Fruit fly (Drosophila melanogaster) whole organism, embryonic: ENCODE data around the gene CG13126.

Experiments used
- Atf3 ChIP-seq: fragments of 200-800 bp; sonication (Bioruptor generic); optimal IDR thresholded peaks from 3 replicates; lab custom pipeline; 2016; ENCODE audit warnings: missing biosample characterization, missing genetic modification characterization
- Bteb2 ChIP-seq: fragments of 200-800 bp; sonication (Bioruptor generic); optimal IDR thresholded peaks from 2 replicates; lab custom pipeline; 2016; ENCODE audit warnings: missing biosample characterization, missing genetic modification characterization
- CG10274 ChIP-seq: fragments of 200-800 bp; sonication (Bioruptor generic); optimal IDR thresholded peaks from 3 replicates; lab custom pipeline; 2017; ENCODE audit warnings: missing biosample characterization, mild to moderate bottlenecking, missing genetic modification characterization
- CG10366 ChIP-seq: fragments of 200-800 bp; sonication (Bioruptor generic); IDR thresholded peaks from 2 replicates; pipeline ENCODE4 v1.3.6; 2022; ENCODE audit warnings: missing biosample characterization, missing genetic modification characterization
- CG12155 ChIP-seq: fragments of 200-800 bp; sonication (Bioruptor generic); optimal IDR thresholded peaks from 3 replicates; lab custom pipeline; 2016; ENCODE audit warnings: missing biosample characterization, missing genetic modification characterization
- CG12659 ChIP-seq: fragments of 200-800 bp; sonication (Bioruptor generic); optimal IDR thresholded peaks from 3 replicates; lab custom pipeline; 2017; ENCODE audit warnings: mild to moderate bottlenecking, missing biosample characterization, missing genetic modification reagents, missing genetic modification characterization
- CG13424 ChIP-seq: fragments of 200-800 bp; sonication (Bioruptor generic); optimal IDR thresholded peaks from 2 replicates; lab custom pipeline; 2019; ENCODE audit warnings: missing biosample characterization, mild to moderate bottlenecking, missing genetic modification characterization, moderate library complexity
- CG15073 ChIP-seq: fragments of 200-800 bp; sonication (Bioruptor generic); optimal IDR thresholded peaks from 2 replicates; lab custom pipeline; 2016; ENCODE audit warnings: missing biosample characterization, missing genetic modification characterization
- CG1647 ChIP-seq: fragments of 200-800 bp; sonication (Bioruptor generic); optimal IDR thresholded peaks from 3 replicates; lab custom pipeline; 2016; ENCODE audit warnings: missing biosample characterization, missing genetic modification characterization
- CG16815 ChIP-seq: fragments of 200-800 bp; sonication (Bioruptor generic); optimal IDR thresholded peaks from 3 replicates; lab custom pipeline; 2017; ENCODE audit warnings: missing biosample characterization, mild to moderate bottlenecking, missing genetic modification characterization
- CG17186 ChIP-seq: fragments of 200-800 bp; sonication (Bioruptor generic); optimal IDR thresholded peaks from 3 replicates; lab custom pipeline; 2017; ENCODE audit warnings: missing biosample characterization, missing genetic modification reagents, missing genetic modification characterization
- CG17359 ChIP-seq: fragments of 200-800 bp; sonication (Bioruptor generic); optimal IDR thresholded peaks from 3 replicates; lab custom pipeline; 2018; ENCODE audit warnings: missing biosample characterization, mild to moderate bottlenecking, missing genetic modification characterization, moderate library complexity
- CG18619 ChIP-seq: fragments of 200-800 bp; sonication (Bioruptor generic); optimal IDR thresholded peaks from 3 replicates; lab custom pipeline; 2017; ENCODE audit warnings: missing biosample characterization, mild to moderate bottlenecking, missing genetic modification characterization
- CG2202 ChIP-seq: fragments of 200-800 bp; sonication (Bioruptor generic); optimal IDR thresholded peaks from 2 replicates; lab custom pipeline; 2018; ENCODE audit warnings: missing biosample characterization, mild to moderate bottlenecking, missing genetic modification characterization
- CG3065 ChIP-seq: fragments of 200-800 bp; sonication (Bioruptor generic); optimal IDR thresholded peaks from 2 replicates; lab custom pipeline; 2016; ENCODE audit warnings: missing biosample characterization, missing genetic modification characterization
- CG31441 ChIP-seq: fragments of 200-800 bp; sonication (Bioruptor generic); IDR thresholded peaks from 2 replicates; pipeline ENCODE4 v1.3.6; 2022; ENCODE audit warnings: missing biosample characterization, missing genetic modification characterization
- CG3995 ChIP-seq: fragments of 200-800 bp; sonication (Bioruptor generic); optimal IDR thresholded peaks from 3 replicates; lab custom pipeline; 2016; ENCODE audit warnings: missing biosample characterization, missing genetic modification characterization
- CG42726 ChIP-seq: fragments of 200-800 bp; sonication (Bioruptor generic); IDR thresholded peaks from 2 replicates; pipeline ENCODE4 v1.3.6; 2022; ENCODE audit warnings: missing biosample characterization, missing genetic modification characterization; ENCODE audit not compliant: partially characterized antibody
- CG4282 ChIP-seq: fragments of 200-800 bp; sonication (Bioruptor generic); optimal IDR thresholded peaks from 2 replicates; lab custom pipeline; 2016; ENCODE audit warnings: missing biosample characterization, missing genetic modification characterization
- CG4707 ChIP-seq: fragments of 200-800 bp; sonication (Bioruptor generic); optimal IDR thresholded peaks from 2 replicates; lab custom pipeline; 2018; ENCODE audit warnings: missing biosample characterization, mild to moderate bottlenecking, missing genetic modification characterization, moderate library complexity
- CG7372 ChIP-seq: fragments of 200-800 bp; sonication (Bioruptor generic); IDR thresholded peaks from 2 replicates; pipeline ENCODE4 v1.3.6; 2022; ENCODE audit warnings: missing biosample characterization, missing genetic modification characterization
- CG9876 ChIP-seq: fragments of 200-800 bp; sonication (Bioruptor generic); optimal IDR thresholded peaks from 2 replicates; lab custom pipeline; 2016; ENCODE audit warnings: missing biosample characterization, missing genetic modification characterization
- Dad ChIP-seq: fragments of 200-800 bp; sonication (Bioruptor generic); optimal IDR thresholded peaks from 3 replicates; lab custom pipeline; 2016; ENCODE audit warnings: missing biosample characterization, missing genetic modification characterization
- Deaf1 ChIP-seq: fragments of 200-800 bp; optimal IDR thresholded peaks from 3 replicates; lab custom pipeline; 2019; ENCODE audit warnings: missing biosample characterization, mild to moderate bottlenecking, missing genetic modification characterization, moderate library complexity
- Dip2 ChIP-seq: fragments of 200-800 bp; sonication (Bioruptor generic); IDR thresholded peaks from 2 replicates; pipeline ENCODE4 v1.3.6; 2022; ENCODE audit warnings: missing biosample characterization, missing genetic modification characterization
- HLH54F ChIP-seq: fragments of 200-800 bp; sonication (Bioruptor generic); optimal IDR thresholded peaks from 3 replicates; lab custom pipeline; 2016; ENCODE audit warnings: missing biosample characterization, missing genetic modification characterization
- Hr39 ChIP-seq: fragments of >200 bp; optimal IDR thresholded peaks from 2 replicates; lab custom pipeline; 2017
- Hr51 ChIP-seq, 2 experiments: fragments of 200-800 bp; sonication (Bioruptor generic); optimal IDR thresholded peaks; 2 replicates in 1 of 2; 3 replicates in 1 of 2; lab custom pipeline; 2016 to 2018; ENCODE audit warnings: missing biosample characterization in 2 of 2, missing genetic modification characterization in 2 of 2, mild to moderate bottlenecking in 1 of 2, moderate library complexity in 1 of 2
- Kr ChIP-seq: fragments of 200-800 bp; sonication (Bioruptor generic); optimal IDR thresholded peaks from 2 replicates; lab custom pipeline; 2017; ENCODE audit warnings: missing biosample characterization, mild to moderate bottlenecking, missing genetic modification characterization
- Side ChIP-seq: fragments of 200-800 bp; sonication (Bioruptor generic); optimal IDR thresholded peaks from 2 replicates; lab custom pipeline; 2016; ENCODE audit warnings: missing biosample characterization, missing genetic modification characterization
- Six4 ChIP-seq: fragments of 200-800 bp; sonication (Bioruptor generic); optimal IDR thresholded peaks from 2 replicates; lab custom pipeline; 2016; ENCODE audit warnings: missing biosample characterization, missing genetic modification characterization
- YL-1 ChIP-seq: fragments of 200-800 bp; sonication (Bioruptor generic); optimal IDR thresholded peaks from 3 replicates; lab custom pipeline; 2017; ENCODE audit warnings: missing biosample characterization, mild to moderate bottlenecking, missing genetic modification characterization
- dan ChIP-seq: fragments of 200-800 bp; sonication (Bioruptor generic); IDR thresholded peaks from 2 replicates; pipeline ENCODE4 v1.3.6; 2022; ENCODE audit warnings: missing biosample characterization, missing genetic modification characterization
- exex ChIP-seq: fragments of 200-800 bp; sonication (Bioruptor generic); optimal IDR thresholded peaks from 4 replicates; lab custom pipeline; 2018; ENCODE audit warnings: missing biosample characterization, mild to moderate bottlenecking, missing genetic modification characterization, moderate library complexity
- fd102C ChIP-seq: fragments of 200-800 bp; sonication (Bioruptor generic); optimal IDR thresholded peaks from 2 replicates; lab custom pipeline; 2018; ENCODE audit warnings: missing biosample characterization, mild to moderate bottlenecking, missing genetic modification characterization, moderate library complexity
- fd64A ChIP-seq: fragments of 200-800 bp; sonication (Bioruptor generic); optimal IDR thresholded peaks from 3 replicates; lab custom pipeline; 2018; ENCODE audit warnings: missing biosample characterization, mild to moderate bottlenecking, missing genetic modification characterization
- fu2 ChIP-seq: fragments of 200-800 bp; sonication (Bioruptor generic); optimal IDR thresholded peaks from 2 replicates; lab custom pipeline; 2016; ENCODE audit warnings: missing biosample characterization, missing genetic modification characterization
- gce ChIP-seq: fragments of 200-800 bp; sonication (Bioruptor generic); IDR thresholded peaks from 3 replicates; pipeline ENCODE4 v1.3.6; 2022; ENCODE audit warnings: missing biosample characterization, missing genetic modification characterization
- gcm ChIP-seq: fragments of 200-800 bp; sonication (Bioruptor generic); optimal IDR thresholded peaks from 2 replicates; lab custom pipeline; 2019; ENCODE audit warnings: missing biosample characterization, mild to moderate bottlenecking, missing genetic modification characterization, moderate library complexity
- grau ChIP-seq: fragments of 200-800 bp; optimal IDR thresholded peaks from 3 replicates; lab custom pipeline; 2019; ENCODE audit warnings: missing biosample characterization, mild to moderate bottlenecking, missing genetic modification characterization, moderate library complexity
- ham ChIP-seq: fragments of 200-800 bp; sonication (Bioruptor generic); IDR thresholded peaks from 2 replicates; pipeline ENCODE4 v1.3.6; 2022; ENCODE audit warnings: missing biosample characterization, missing genetic modification characterization
- hb ChIP-seq: fragments of 200-800 bp; sonication (Bioruptor generic); IDR thresholded peaks from 3 replicates; pipeline ENCODE4 v1.3.6; 2022; ENCODE audit warnings: missing biosample characterization, missing genetic modification characterization; ENCODE audit not compliant: partially characterized antibody
- inv ChIP-seq: fragments of 200-800 bp; sonication (Bioruptor generic); IDR thresholded peaks from 2 replicates; pipeline ENCODE4 v1.3.6; 2022; ENCODE audit warnings: missing biosample characterization, missing genetic modification characterization; ENCODE audit not compliant: partially characterized antibody
- lab ChIP-seq: fragments of 200-800 bp; sonication (Bioruptor generic); optimal IDR thresholded peaks from 3 replicates; lab custom pipeline; 2017; ENCODE audit warnings: missing biosample characterization, missing genetic modification characterization, mild to moderate bottlenecking, moderate library complexity, missing genetic modification reagents
- phol ChIP-seq: fragments of 200-800 bp; sonication (Bioruptor generic); optimal IDR thresholded peaks from 3 replicates; lab custom pipeline; 2018; ENCODE audit warnings: missing biosample characterization, mild to moderate bottlenecking, missing genetic modification characterization, moderate library complexity
- salm ChIP-seq: fragments of 200-800 bp; sonication (Bioruptor generic); optimal IDR thresholded peaks from 2 replicates; lab custom pipeline; 2018; ENCODE audit warnings: missing biosample characterization, mild to moderate bottlenecking, missing genetic modification characterization
- stwl ChIP-seq: fragments of 200-800 bp; sonication (Bioruptor generic); optimal IDR thresholded peaks from 3 replicates; lab custom pipeline; 2018; ENCODE audit warnings: missing biosample characterization, mild to moderate bottlenecking, missing genetic modification characterization, moderate library complexity
- tll ChIP-seq, 2 experiments: fragments of 200-800 bp in 1 of 2; fragments of >200 bp in 1 of 2; sonication (Bioruptor generic) in 1 of 2; optimal IDR thresholded peaks; 2 replicates each; lab custom pipeline; 2017 to 2019; ENCODE audit warnings: missing biosample characterization in 2 of 2, missing genetic modification characterization in 2 of 2, mild to moderate bottlenecking in 1 of 2, moderate library complexity in 1 of 2
- tx ChIP-seq: fragments of 200-800 bp; sonication (Bioruptor generic); optimal IDR thresholded peaks from 2 replicates; lab custom pipeline; 2016; ENCODE audit warnings: missing biosample characterization, missing genetic modification characterization

The CG13126 gene

DNA sequence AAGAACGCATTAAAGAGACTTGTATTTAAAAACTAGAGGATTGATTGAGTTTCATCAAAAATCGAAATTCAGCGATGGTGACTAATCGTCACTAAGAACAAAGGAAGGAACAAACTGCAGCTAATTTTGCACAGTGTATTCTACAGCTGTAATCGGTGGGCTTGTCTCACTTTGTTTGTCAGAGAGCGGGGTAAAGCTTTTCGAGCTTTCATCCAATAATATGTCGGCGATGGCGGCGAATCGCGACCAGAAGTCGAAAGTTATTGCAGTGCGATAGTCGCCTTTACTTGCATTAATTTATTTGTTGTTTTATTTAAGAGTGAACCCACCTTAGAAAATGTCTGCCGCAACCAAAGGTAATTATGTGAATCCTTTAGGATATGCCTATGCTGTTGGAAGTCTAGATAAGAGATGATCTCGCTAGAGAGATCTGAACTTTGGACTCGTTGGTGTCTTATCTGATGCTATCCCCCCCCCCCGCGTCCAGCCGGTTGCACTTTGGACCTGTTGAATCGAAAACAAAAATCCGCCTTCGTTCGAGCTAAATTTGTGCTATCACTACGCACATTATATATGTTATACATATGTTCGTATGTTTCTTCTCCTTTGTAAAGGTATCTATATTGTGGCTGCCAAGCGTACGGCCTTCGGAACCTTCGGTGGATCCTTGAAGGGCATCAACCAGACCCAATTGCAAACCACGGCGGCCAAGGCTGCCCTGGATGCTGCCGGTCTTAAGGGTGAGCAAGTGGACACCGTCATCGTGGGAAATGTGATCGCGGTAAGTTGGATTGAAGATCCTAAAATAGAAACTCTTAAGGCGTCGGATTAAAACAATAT lies 38.8 kb downstream of the CG13126 start, which contains the start of gene yip2 (continued):
- TF ChIP-seq ham (GFP tag; lab: Robert Waterston, UW) (no peak), YL-1 (GFP tag; lab: Kevin White, UChicago) (peak; percentile 52), Kr (GFP tag; lab: Kevin White, UChicago) (no peak), Dip2 (GFP tag; lab: Robert Waterston, UW) (no peak), CG3065 (GFP tag; lab: Kevin White, UChicago) (no peak), CG10366 (GFP tag; lab: Robert Waterston, UW) (peak; percentile 65), CG7372 (GFP tag; lab: Robert Waterston, UW) (0 out of 2 replicates have a peak, but pooled peaks have one; percentile 16), inv (GFP tag; lab: Robert Waterston, UW) (no peak), stwl (tag; lab: Kevin White, UChicago) (no peak), fd64A (GFP tag; lab: Kevin White, UChicago) (no peak), CG3995 (GFP tag; lab: Kevin White, UChicago) (peak; percentile 14), hb (GFP tag; lab: Robert Waterston, UW) (no peak), phol (peak; percentile 53), CG9876 (no peak), CG16815 (GFP tag; lab: Kevin White, UChicago) (no peak), CG17359 (peak; percentile 62), gcm (peak; percentile 57), Atf3 (peak; percentile 45), CG12155 (peak; percentile 15), gce (GFP tag; lab: Robert Waterston, UW) (peak; percentile 64; the same call in 1 of the 3 replicates), tx (GFP tag; lab: Kevin White, UChicago) (peak; percentile 18), CG2202 (no peak), CG17186 (GFP tag; lab: Kevin White, UChicago) (no peak), CG15073 (GFP tag; lab: Kevin White, UChicago) (no peak), Hr51 (GFP tag; optimal IDR thresholded peaks at IDR 0.05; lab: Kevin White, UChicago) (peak; percentile 20 to 77), CG4282 (GFP tag; lab: Kevin White, UChicago) (peak; percentile 36), fd102C (GFP tag; lab: Kevin White, UChicago) (no peak), Hr39 (lab: Kevin White, UChicago) (no peak), Six4 (GFP tag; lab: Kevin White, UChicago) (no peak), Bteb2 (GFP tag; lab: Kevin White, UChicago) (peak; percentile 13), CG12659 (peak; percentile 70), HLH54F (GFP tag; lab: Kevin White, UChicago) (peak; percentile 34), Dad (GFP tag; lab: Kevin White, UChicago) (peak; percentile 12), dan (GFP tag; lab: Robert Waterston, UW) (no peak), lab (GFP tag; lab: Kevin White, UChicago) (peak; percentile 79), CG31441 (GFP tag; lab: Robert Waterston, UW) (peak; percentile 58; the same call in 1 of the 2 replicates), Side (peak; percentile 30), CG4707 (GFP tag; lab: Kevin White, UChicago) (peak; percentile 59), exex (tag; lab: Kevin White, UChicago) (peak; percentile 57), Deaf1 (tag; lab: Kevin White, UChicago) (peak; percentile 49), CG13424 (tag; lab: Kevin White, UChicago) (peak; percentile 73), CG1647 (GFP tag; lab: Kevin White, UChicago) (no peak), tll (GFP tag; optimal IDR thresholded peaks at IDR 0.05; lab: Kevin White, UChicago) (no peak), grau (tag; lab: Kevin White, UChicago) (peak; percentile 70), CG42726 (GFP tag; lab: Robert Waterston, UW) (no peak), CG18619 (peak; percentile 41), CG10274 (GFP tag; lab: Kevin White, UChicago) (no peak), salm (tag; lab: Kevin White, UChicago) (peak; percentile 29), fu2 (peak; percentile 62)
